In the genomic region with DNA sequence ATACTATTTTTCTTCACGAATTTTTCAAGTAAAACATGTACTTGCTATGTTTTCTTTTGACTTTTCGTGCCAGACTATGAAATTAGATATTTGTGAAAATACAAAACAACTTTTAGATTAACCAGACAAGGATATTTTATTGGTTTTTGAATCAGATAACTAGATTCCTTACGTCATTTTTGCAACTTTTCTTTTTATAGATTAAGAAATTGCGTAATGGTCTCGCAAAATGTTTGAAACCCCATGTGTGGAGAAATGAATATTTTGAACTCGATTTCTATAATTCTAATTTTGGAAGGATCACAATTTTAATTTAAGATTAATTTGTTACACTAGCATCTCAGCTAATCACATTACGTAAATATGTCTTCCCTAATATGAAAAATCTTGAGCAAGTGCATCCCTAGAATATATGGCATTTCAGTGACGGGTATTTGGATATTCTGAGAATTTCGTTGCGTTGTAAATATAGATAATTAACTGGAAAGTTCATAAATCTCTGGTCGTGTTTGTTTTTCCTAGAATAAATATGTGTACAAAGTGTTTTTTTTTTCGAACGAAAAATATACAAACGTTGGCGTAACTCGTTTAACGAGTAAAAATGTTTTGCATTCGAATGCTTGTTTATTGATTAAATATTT, we compare ENCODE assay signal across 1 worm cellular context.
TF ChIP-seq lines count a peak whose summit lies in the region.

No protein-coding gene starts in this region.

TF ChIP-seq in whole organism, L1 larva, 84 proteins besides CTCF, POLR2A, EP300 and RAD21 (continued from another document):
- TF ChIP-seq aly-2 (tag; optimal IDR thresholded peaks at IDR 0.05; lab: Kevin White, UChicago) (no peak), lin-35 (GFP tag; optimal IDR thresholded peaks at IDR 0.05; lab: Kevin White, UChicago) (no peak), blmp-1 (tag; optimal IDR thresholded peaks at IDR 0.05; lab: Kevin White, UChicago) (no peak), mef-2 (tag; optimal IDR thresholded peaks at IDR 0.05; lab: Kevin White, UChicago) (no peak), nhr-90 (tag; optimal IDR thresholded peaks at IDR 0.05; lab: Kevin White, UChicago; ENCODE audit: poor library complexity) (no peak), nhr-47 (tag; optimal IDR thresholded peaks at IDR 0.05; lab: Kevin White, UChicago) (peak; percentile 76), nhr-12 (tag; optimal IDR thresholded peaks at IDR 0.05; lab: Kevin White, UChicago) (no peak), dpl-1 (GFP tag; optimal IDR thresholded peaks at IDR 0.05; lab: Kevin White, UChicago) (no peak), pag-3 (tag; optimal IDR thresholded peaks at IDR 0.05; lab: Kevin White, UChicago; ENCODE audit: borderline replicate concordance, insufficient read depth) (no peak), fkh-4 (tag; optimal IDR thresholded peaks at IDR 0.05; lab: Kevin White, UChicago; ENCODE audit: borderline replicate concordance) (no peak), sptf-1 (tag; optimal IDR thresholded peaks at IDR 0.05; lab: Kevin White, UChicago) (no peak)
TF ChIP-seq in whole organism, L1 larva: peak in this region for 10.
